Worm (Caenorhabditis elegans) whole organism, early embryonic: ENCODE measurements around the gene osta-1.

Experiments used
- B0310.2 ChIP-seq: sonication (generic microtip); optimal IDR thresholded peaks from 2 replicates; lab custom pipeline; 2016; ENCODE audit warnings: mild to moderate bottlenecking, missing genetic modification characterization, missing compliant biosample characterization
- aly-1 ChIP-seq: sonication (generic microtip); optimal IDR thresholded peaks from 2 replicates; lab custom pipeline; 2016; ENCODE audit warnings: missing genetic modification characterization, missing compliant biosample characterization
- ama-1 ChIP-seq: fragments of 150-350 bp; optimal IDR thresholded peaks from 2 replicates; lab custom pipeline; 2014
- ceh-13 ChIP-seq: fragments of 200-800 bp; sonication (Bioruptor generic); optimal IDR thresholded peaks from 2 replicates; lab custom pipeline; 2018; ENCODE audit warnings: mild to moderate bottlenecking, missing genetic modification characterization, missing compliant biosample characterization
- ceh-36 ChIP-seq: sonication (generic microtip); optimal IDR thresholded peaks from 2 replicates; lab custom pipeline; 2016; ENCODE audit warnings: missing genetic modification characterization, inconsistent platforms, missing compliant biosample characterization
- ets-7 ChIP-seq: sonication (generic microtip); optimal IDR thresholded peaks from 2 replicates; lab custom pipeline; 2016; ENCODE audit warnings: missing genotype, missing genetic modification characterization, missing compliant biosample characterization
- flt-1 ChIP-seq: fragments of 200-800 bp; sonication (Bioruptor generic); IDR thresholded peaks from 2 replicates; pipeline ENCODE4 v1.3.6; 2022; ENCODE audit warnings: missing genetic modification characterization, missing compliant biosample characterization
- hmg-4 ChIP-seq: fragments of 200-800 bp; sonication (Bioruptor generic); optimal IDR thresholded peaks from 2 replicates; lab custom pipeline; 2018; ENCODE audit warnings: mild to moderate bottlenecking, missing genetic modification characterization, missing compliant biosample characterization
- hnd-1 ChIP-seq: sonication (generic microtip); optimal IDR thresholded peaks from 2 replicates; lab custom pipeline; 2016; ENCODE audit warnings: missing genetic modification characterization, missing compliant biosample characterization
- sea-1 ChIP-seq: fragments of 200-800 bp; sonication (Bioruptor generic); conservative IDR thresholded peaks from 2 replicates; pipeline ENCODE4 v1.3.6; 2022; ENCODE audit warnings: missing genetic modification characterization, missing compliant biosample characterization
- tbx-11 ChIP-seq: fragments of 200-800 bp; sonication (Bioruptor generic); IDR thresholded peaks from 2 replicates; pipeline ENCODE4 v1.3.6; 2022; ENCODE audit warnings: missing genetic modification characterization, missing compliant biosample characterization
- tbx-37 ChIP-seq: fragments of 200-800 bp; sonication (Bioruptor generic); conservative IDR thresholded peaks from 2 replicates; pipeline ENCODE4 v1.3.6; 2022; ENCODE audit warnings: missing genetic modification reagents, missing genetic modification characterization, missing compliant biosample characterization
- tra-4 ChIP-seq: sonication (generic microtip); optimal IDR thresholded peaks from 2 replicates; lab custom pipeline; 2017; ENCODE audit warnings: missing genetic modification characterization, missing compliant biosample characterization

ce11 chrII:46116-46515, 39.7 kb downstream of the osta-1 start, which contains the start of gene rpt-4:
- TF ChIP-seq ama-1 (lab: Kevin White, UChicago) (no peak), tra-4 (no peak), hmg-4 (GFP tag; lab: Kevin White, UChicago) (no peak), tbx-37 (GFP tag; lab: Robert Waterston, UW) (no peak), B0310.2 (tag; lab: Kevin White, UChicago) (no peak), ets-7 (tag; lab: Kevin White, UChicago) (no peak), ceh-13 (GFP tag; lab: Kevin White, UChicago) (no peak), ceh-36 (tag; lab: Kevin White, UChicago) (no peak), hnd-1 (tag; lab: Kevin White, UChicago) (no peak), flt-1 (GFP tag; lab: Robert Waterston, UW) (no peak), sea-1 (GFP tag; lab: Robert Waterston, UW) (no peak), aly-1 (tag; lab: Kevin White, UChicago) (no peak), tbx-11 (no peak)
